Worm (Caenorhabditis elegans) whole organism, L4 larva: Measurements from ENCODE around the gene fipr-25.

Experiments
- F10B5.3 ChIP-seq: sonication (generic microtip); optimal IDR thresholded peaks from 2 replicates; lab custom pipeline; 2016; ENCODE audit warnings: mild to moderate bottlenecking, missing genetic modification characterization, missing compliant biosample characterization
- F37D6.2 ChIP-seq: sonication (generic microtip); optimal IDR thresholded peaks from 2 replicates; lab custom pipeline; 2016; ENCODE audit warnings: mild to moderate bottlenecking, missing genetic modification characterization, missing compliant biosample characterization
- F49E8.2 ChIP-seq: sonication (generic microtip); optimal IDR thresholded peaks from 2 replicates; lab custom pipeline; 2016; ENCODE audit warnings: missing compliant biosample characterization, mild to moderate bottlenecking, missing genetic modification characterization, borderline replicate concordance
- T26A8.4 ChIP-seq: fragments of 200-800 bp; sonication (Bioruptor generic); IDR thresholded peaks from 2 replicates; pipeline ENCODE4 v1.3.6; 2022; ENCODE audit warnings: missing genetic modification characterization, missing compliant biosample characterization
- ZK337.2 ChIP-seq: fragments of 200-800 bp; sonication (Bioruptor generic); IDR thresholded peaks from 2 replicates; pipeline ENCODE4 v1.3.6; 2022; ENCODE audit warnings: missing genetic modification reagents, missing genetic modification characterization, missing compliant biosample characterization
- ZK546.5 ChIP-seq, 2 experiments: sonication (generic microtip); optimal IDR thresholded peaks; 2 replicates each; lab custom pipeline; 2017; ENCODE audit warnings: missing biosample characterization in 2 of 2, missing genetic modification characterization in 2 of 2
- aha-1 ChIP-seq: fragments of 150-350 bp; peaks from one replicate; lab custom pipeline; 2014; ENCODE audit warnings: missing biosample characterization, missing genetic modification characterization
- aly-2 ChIP-seq: sonication (generic microtip); optimal IDR thresholded peaks from 2 replicates; lab custom pipeline; 2018; ENCODE audit warnings: missing biosample characterization, missing genetic modification characterization
- ama-1 ChIP-seq: fragments of 150-350 bp; optimal IDR thresholded peaks from 2 replicates; lab custom pipeline; 2014; ENCODE audit warnings: inconsistent platforms, mixed read lengths
- attf-4 ChIP-seq: sonication (generic microtip); optimal IDR thresholded peaks from 3 replicates; lab custom pipeline; 2017; ENCODE audit warnings: missing biosample characterization, missing genetic modification characterization
- ceh-44 ChIP-seq: fragments of 200-800 bp; sonication (Bioruptor generic); IDR thresholded peaks from 2 replicates; pipeline ENCODE4 v1.3.6; 2022; ENCODE audit warnings: missing genetic modification reagents, missing genetic modification characterization, missing compliant biosample characterization
- ceh-62 ChIP-seq: sonication (generic microtip); optimal IDR thresholded peaks from 2 replicates; lab custom pipeline; 2017; ENCODE audit warnings: missing biosample characterization, missing genetic modification characterization
- ceh-82 ChIP-seq: sonication (generic microtip); optimal IDR thresholded peaks from 2 replicates; lab custom pipeline; 2017; ENCODE audit warnings: missing biosample characterization, missing genetic modification characterization
- daf-12 ChIP-seq: fragments of 150-350 bp; optimal IDR thresholded peaks from 2 replicates; lab custom pipeline; 2014; ENCODE audit warnings: missing biosample characterization, missing genetic modification reagents, missing genetic modification characterization
- daf-16 ChIP-seq, 3 experiments: sonication (generic microtip); optimal IDR thresholded peaks; 2 replicates each; lab custom pipeline; 2016 to 2017; ENCODE audit warnings: missing genetic modification characterization in 3 of 3, missing genetic modification reagents in 3 of 3, mild to moderate bottlenecking in 2 of 3, missing compliant biosample characterization in 2 of 3, missing biosample characterization in 1 of 3, moderate library complexity in 1 of 3
- dmd-9 ChIP-seq: fragments of 200-800 bp; sonication (Bioruptor generic); IDR thresholded peaks from 2 replicates; pipeline ENCODE4 v1.3.6; 2022; ENCODE audit warnings: missing genetic modification reagents, missing genetic modification characterization, missing compliant biosample characterization
- egl-27 ChIP-seq: sonication (generic microtip); optimal IDR thresholded peaks from 3 replicates; lab custom pipeline; 2017; ENCODE audit warnings: missing biosample characterization, missing genetic modification reagents, missing genetic modification characterization
- fkh-10 ChIP-seq: fragments of 150-350 bp; optimal IDR thresholded peaks from 2 replicates; lab custom pipeline; 2014; ENCODE audit warnings: missing biosample characterization, missing genetic modification reagents, missing genetic modification characterization
- fos-1 ChIP-seq: fragments of 150-350 bp; optimal IDR thresholded peaks from 2 replicates; lab custom pipeline; 2014; ENCODE audit warnings: missing biosample characterization, missing genetic modification characterization
- gei-8 ChIP-seq: fragments of 200-800 bp; sonication (Bioruptor generic); optimal IDR thresholded peaks from 2 replicates; lab custom pipeline; 2018; ENCODE audit warnings: mild to moderate bottlenecking, missing genetic modification characterization, missing compliant biosample characterization
- hlh-30 ChIP-seq: sonication (generic microtip); optimal IDR thresholded peaks from 2 replicates; lab custom pipeline; 2017; ENCODE audit warnings: antibody characterized with exemption, mild to moderate bottlenecking, missing genetic modification characterization, missing compliant biosample characterization; ENCODE audit not compliant: insufficient read depth
- hmg-1.1 ChIP-seq: fragments of 200-800 bp; sonication (Bioruptor generic); IDR thresholded peaks from 2 replicates; pipeline ENCODE4 v1.3.6; 2022; ENCODE audit warnings: missing genetic modification reagents, missing genetic modification characterization, missing compliant biosample characterization
- lim-7 ChIP-seq: fragments of 200-800 bp; sonication (Bioruptor generic); IDR thresholded peaks from 2 replicates; pipeline ENCODE4 v1.3.6; 2022; ENCODE audit warnings: missing genetic modification characterization, missing compliant biosample characterization
- lin-13 ChIP-seq: fragments of 150-350 bp; optimal IDR thresholded peaks from 2 replicates; lab custom pipeline; 2014; ENCODE audit warnings: missing biosample characterization, missing genetic modification reagents, missing genetic modification characterization
- lin-29 ChIP-seq: fragments of 200-800 bp; sonication (Bioruptor generic); IDR thresholded peaks from 2 replicates; pipeline ENCODE4 v1.3.6; 2022; ENCODE audit warnings: missing genetic modification reagents, missing genetic modification characterization, missing compliant biosample characterization
- lin-39 ChIP-seq: fragments of 150-350 bp; optimal IDR thresholded peaks from 2 replicates; lab custom pipeline; 2014; ENCODE audit warnings: missing biosample characterization, missing genetic modification reagents, missing genetic modification characterization
- lir-3 ChIP-seq: sonication (generic microtip); optimal IDR thresholded peaks from 2 replicates; lab custom pipeline; 2016; ENCODE audit warnings: mild to moderate bottlenecking, missing genetic modification characterization, missing compliant biosample characterization
- lsy-2 ChIP-seq, 2 experiments: fragments of 150-350 bp in 1 of 2; sonication (generic microtip) in 1 of 2; optimal IDR thresholded peaks; 2 replicates each; lab custom pipeline; 2014 to 2017; ENCODE audit warnings: missing biosample characterization in 2 of 2, missing genetic modification characterization in 2 of 2
- madf-9 ChIP-seq: fragments of 200-800 bp; sonication (Bioruptor generic); conservative IDR thresholded peaks from 2 replicates; pipeline ENCODE4 v1.3.6; 2022; ENCODE audit warnings: missing genetic modification reagents, missing genetic modification characterization, missing compliant biosample characterization
- mdl-1 ChIP-seq, 2 experiments: fragments of 150-350 bp in 1 of 2; sonication (generic microtip) in 1 of 2; optimal IDR thresholded peaks; 2 replicates each; lab custom pipeline; 2014 to 2017; ENCODE audit warnings: missing biosample characterization in 2 of 2, missing genetic modification characterization in 2 of 2
- mdt-29 ChIP-seq: fragments of 200-800 bp; sonication (Bioruptor generic); IDR thresholded peaks from 2 replicates; pipeline ENCODE4 v1.3.6; 2022; ENCODE audit warnings: missing genetic modification reagents, missing genetic modification characterization, missing compliant biosample characterization
- mes-2 ChIP-seq: sonication (generic microtip); optimal IDR thresholded peaks from 2 replicates; lab custom pipeline; 2016; ENCODE audit warnings: missing genotype, mild to moderate bottlenecking, missing genetic modification characterization, missing compliant biosample characterization; ENCODE audit not compliant: poor library complexity, severe bottlenecking
- mxl-2 ChIP-seq: fragments of 200-800 bp; sonication (Bioruptor generic); conservative IDR thresholded peaks from 2 replicates; pipeline ENCODE4 v1.3.6; 2022; ENCODE audit warnings: missing genetic modification reagents, missing genetic modification characterization, missing compliant biosample characterization
- nhr-10 ChIP-seq: fragments of 150-350 bp; optimal IDR thresholded peaks from 2 replicates; lab custom pipeline; 2014; ENCODE audit warnings: missing biosample characterization, missing genetic modification characterization
- nhr-102 ChIP-seq: sonication (generic microtip); optimal IDR thresholded peaks from 2 replicates; lab custom pipeline; 2016; ENCODE audit warnings: mild to moderate bottlenecking, missing genetic modification characterization, moderate library complexity, missing compliant biosample characterization
- nhr-11 ChIP-seq: fragments of 150-350 bp; optimal IDR thresholded peaks from 2 replicates; lab custom pipeline; 2014; ENCODE audit warnings: missing biosample characterization, missing genetic modification characterization
- nhr-111 ChIP-seq: fragments of 200-800 bp; sonication (Bioruptor generic); optimal IDR thresholded peaks from 2 replicates; lab custom pipeline; 2018; ENCODE audit warnings: mild to moderate bottlenecking, missing genetic modification characterization, missing compliant biosample characterization
- nhr-237 ChIP-seq: sonication (generic microtip); optimal IDR thresholded peaks from 2 replicates; lab custom pipeline; 2017; ENCODE audit warnings: missing biosample characterization, missing genetic modification characterization
- nhr-41 ChIP-seq: fragments of 200-800 bp; sonication (Bioruptor generic); IDR thresholded peaks from 2 replicates; pipeline ENCODE4 v1.3.6; 2022; ENCODE audit warnings: missing genetic modification reagents, missing genetic modification characterization, missing compliant biosample characterization
- nhr-42 ChIP-seq: fragments of 200-800 bp; sonication (Bioruptor generic); IDR thresholded peaks from 2 replicates; pipeline ENCODE4 v1.3.6; 2022; ENCODE audit warnings: missing genetic modification characterization, missing compliant biosample characterization
- nhr-76 ChIP-seq: fragments of 150-350 bp; optimal IDR thresholded peaks from 2 replicates; lab custom pipeline; 2014; ENCODE audit warnings: missing biosample characterization, missing genetic modification characterization
- nhr-77 ChIP-seq: fragments of 150-350 bp; optimal IDR thresholded peaks from 2 replicates; lab custom pipeline; 2014; ENCODE audit warnings: missing biosample characterization, missing genetic modification characterization
- php-3 ChIP-seq: fragments of 200-800 bp; sonication (Bioruptor generic); IDR thresholded peaks from 2 replicates; pipeline ENCODE4 v1.3.6; 2022; ENCODE audit warnings: missing genetic modification reagents, missing genetic modification characterization, missing compliant biosample characterization
- pqm-1 ChIP-seq: sonication (generic microtip); optimal IDR thresholded peaks from 2 replicates; lab custom pipeline; 2017; ENCODE audit warnings: missing biosample characterization, missing genetic modification characterization
- skn-1 ChIP-seq: fragments of 150-350 bp; optimal IDR thresholded peaks from 2 replicates; lab custom pipeline; 2014; ENCODE audit warnings: missing biosample characterization, missing genetic modification characterization
- tra-1 ChIP-seq: fragments of 200-800 bp; sonication (Bioruptor generic); IDR thresholded peaks from 2 replicates; pipeline ENCODE4 v1.3.6; 2022; ENCODE audit warnings: missing genetic modification reagents, missing genetic modification characterization, missing compliant biosample characterization
- unc-39 ChIP-seq: sonication (generic microtip); optimal IDR thresholded peaks from 2 replicates; lab custom pipeline; 2017; ENCODE audit warnings: missing biosample characterization, missing genetic modification characterization
- zfp-3 ChIP-seq: fragments of 200-800 bp; sonication (Bioruptor generic); conservative IDR thresholded peaks from 2 replicates; pipeline ENCODE4 v1.3.6; 2022; ENCODE audit warnings: missing genetic modification reagents, missing genetic modification characterization, missing compliant biosample characterization
- zip-2 ChIP-seq: fragments of 150-350 bp; optimal IDR thresholded peaks from 2 replicates; lab custom pipeline; 2014; ENCODE audit warnings: missing biosample characterization, missing genetic modification characterization
- ztf-7 ChIP-seq: fragments of 150-350 bp; optimal IDR thresholded peaks from 2 replicates; lab custom pipeline; 2014; ENCODE audit warnings: missing biosample characterization, missing genetic modification characterization

The fipr-25 gene

DNA sequence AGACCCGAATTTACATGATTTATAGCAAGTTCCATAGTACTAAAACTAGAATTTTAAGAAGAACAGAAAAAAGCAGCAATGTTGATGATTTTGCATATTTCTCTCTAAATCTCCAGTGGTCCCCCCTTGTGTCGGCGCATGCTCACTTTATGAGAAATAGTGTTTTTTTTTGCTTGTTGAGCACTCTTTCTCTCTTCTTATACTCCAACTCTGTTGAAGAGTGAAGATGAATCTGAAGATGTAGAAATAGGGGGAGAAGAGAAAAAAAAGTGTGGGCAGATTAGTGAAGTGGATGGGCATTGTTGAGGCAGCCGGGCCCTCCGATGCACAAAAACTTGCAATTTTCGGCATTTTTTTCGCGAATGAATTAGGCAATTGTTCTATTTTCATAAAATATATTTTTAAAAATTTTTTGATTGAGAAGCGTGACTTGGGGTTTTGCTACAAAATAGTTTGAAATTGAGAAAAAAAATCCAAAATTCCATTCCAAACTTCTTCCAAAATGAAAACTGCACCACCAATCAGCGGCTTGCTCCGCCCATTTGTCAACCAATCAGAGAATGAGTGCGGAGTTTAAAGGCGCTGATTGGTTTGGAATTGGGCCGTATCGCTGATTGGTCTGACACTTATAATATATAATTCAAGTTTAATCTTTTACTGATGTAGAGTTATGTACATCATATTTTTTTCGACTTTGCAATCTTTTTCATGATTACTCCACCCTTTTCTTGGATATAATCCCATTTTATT is 16.6 kb upstream of the fipr-25 start:
- no peak for TF ChIP-seq lir-3
- TF ChIP-seq fkh-10 (GFP tag; lab: Kevin White, UChicago): peak; percentile 63
- peak; percentile 81 for TF ChIP-seq aha-1 (tag; lab: Kevin White, UChicago)

DNA sequence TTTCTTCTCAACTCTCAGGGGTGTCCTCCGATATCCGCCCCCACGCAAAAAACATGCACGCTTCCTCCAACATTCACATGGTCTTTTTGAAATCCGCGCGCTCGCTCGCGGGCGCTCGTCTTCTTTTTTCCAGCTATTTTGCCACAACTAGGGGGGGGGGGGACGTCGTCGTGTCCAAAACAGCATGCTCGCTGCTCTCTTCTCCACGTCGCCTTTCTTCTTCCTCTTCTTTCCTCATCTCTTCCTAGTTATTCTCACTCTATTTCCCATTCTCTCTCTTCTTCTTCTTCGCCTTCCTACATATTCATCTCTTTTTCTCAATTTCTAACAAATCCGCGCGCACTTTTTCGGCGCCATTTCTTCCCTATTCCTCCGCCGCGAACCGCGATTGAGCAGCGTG is 13.7 kb upstream of the fipr-25 start:
- TF ChIP-seq zip-2 (tag; lab: Kevin White, UChicago) (no peak), php-3 (GFP tag; lab: Robert Waterston, UW) (no peak), nhr-237 (no peak), unc-39 (tag; lab: Kevin White, UChicago) (no peak), lsy-2 (tag; optimal IDR thresholded peaks at IDR 0.05; lab: Kevin White, UChicago) (peak in 1 of 2 experiments; percentile 38), skn-1 (tag; lab: Kevin White, UChicago) (no peak), nhr-77 (tag; lab: Kevin White, UChicago) (no peak), ceh-82 (tag; lab: Kevin White, UChicago) (no peak), lin-29 (GFP tag; lab: Robert Waterston, UW) (no peak), nhr-41 (no peak), F49E8.2 (tag; lab: Kevin White, UChicago) (no peak), nhr-42 (GFP tag; lab: Robert Waterston, UW) (no peak), aly-2 (tag; lab: Kevin White, UChicago) (no peak), mdl-1 (tag; optimal IDR thresholded peaks at IDR 0.05; lab: Kevin White, UChicago) (peak in 1 of 2 experiments; percentile 72), nhr-111 (no peak), tra-1 (GFP tag; lab: Robert Waterston, UW) (no peak), nhr-76 (tag; lab: Kevin White, UChicago) (no peak), zfp-3 (GFP tag; lab: Robert Waterston, UW) (no peak), fkh-10 (GFP tag; lab: Kevin White, UChicago) (peak; percentile 86), egl-27 (no peak), lin-13 (no peak), fos-1 (tag; lab: Kevin White, UChicago) (no peak), madf-9 (GFP tag; lab: Robert Waterston, UW) (no peak), ama-1 (lab: Kevin White, UChicago) (no peak), ceh-62 (tag; lab: Kevin White, UChicago) (no peak), hmg-1.1 (GFP tag; lab: Robert Waterston, UW) (peak; percentile 52), lim-7 (GFP tag; lab: Robert Waterston, UW) (no peak), ztf-7 (tag; lab: Kevin White, UChicago) (no peak), F37D6.2 (tag; lab: Kevin White, UChicago) (peak; percentile 50), nhr-10 (tag; lab: Kevin White, UChicago) (no peak), ceh-44 (GFP tag; lab: Robert Waterston, UW) (no peak), pqm-1 (no peak), mdt-29 (GFP tag; lab: Robert Waterston, UW) (no peak), hlh-30 (tag; lab: Kevin White, UChicago) (peak; percentile 11), mes-2 (tag; lab: Kevin White, UChicago) (no peak), attf-4 (tag; lab: Kevin White, UChicago) (no peak), lin-39 (tag; lab: Kevin White, UChicago) (no peak), daf-12 (tag; lab: Kevin White, UChicago) (no peak), gei-8 (no peak), dmd-9 (GFP tag; lab: Robert Waterston, UW) (no peak), nhr-11 (tag; lab: Kevin White, UChicago) (no peak), T26A8.4 (GFP tag; lab: Robert Waterston, UW) (no peak), ZK546.5 (tag; optimal IDR thresholded peaks at IDR 0.05; lab: Kevin White, UChicago) (no peak), mxl-2 (no peak), ZK337.2 (no peak), F10B5.3 (tag; lab: Kevin White, UChicago) (no peak), daf-16 (GFP tag; optimal IDR thresholded peaks at IDR 0.05; lab: Kevin White, UChicago) (no peak), daf-16 (tag; optimal IDR thresholded peaks at IDR 0.05; lab: Kevin White, UChicago) (no peak), nhr-102 (tag; lab: Kevin White, UChicago) (no peak)
